Worm (Caenorhabditis elegans) whole organism, L1 larva: ENCODE data around the gene Y82E9BL.12.
"Not testable (repeated sequence)": the region's sequence is repeated elsewhere in the genome, so short reads cannot be mapped to it uniquely, and the experiment has no call there.

Source experiments
- Y116A8C.19 ChIP-seq: sonication (generic microtip); optimal IDR thresholded peaks from 2 replicates; lab custom pipeline; 2016; ENCODE audit warnings: missing compliant biosample characterization, missing genetic modification characterization, borderline replicate concordance
- ama-1 ChIP-seq: fragments of 150-350 bp; optimal IDR thresholded peaks from 2 replicates; lab custom pipeline; 2014
- ceh-63 ChIP-seq: fragments of 200-800 bp; sonication (Bioruptor generic); optimal IDR thresholded peaks from 2 replicates; lab custom pipeline; 2018; ENCODE audit warnings: mild to moderate bottlenecking, missing genetic modification characterization, missing compliant biosample characterization
- ces-1 ChIP-seq: fragments of 150-350 bp; optimal IDR thresholded peaks from 2 replicates; lab custom pipeline; 2014; ENCODE audit warnings: missing biosample characterization, missing genetic modification reagents, missing genetic modification characterization
- efl-1 ChIP-seq, 4 experiments: fragments of 150-350 bp; optimal IDR thresholded peaks in 3 of 4; peaks in 1 of 4; 1 replicate in 1 of 4; 2 replicates in 3 of 4; lab custom pipeline; 2014; ENCODE audit warnings: missing biosample characterization in 2 of 4, missing genetic modification characterization in 2 of 4, missing genetic modification reagents in 2 of 4
- efl-3 ChIP-seq: fragments of 200-800 bp; sonication (Bioruptor generic); optimal IDR thresholded peaks from 2 replicates; lab custom pipeline; 2018; ENCODE audit warnings: mild to moderate bottlenecking, missing genetic modification characterization, missing compliant biosample characterization
- egl-27 ChIP-seq, 2 experiments: fragments of 150-350 bp in 1 of 2; sonication (generic microtip); optimal IDR thresholded peaks; 3 replicates each; lab custom pipeline; 2017 to 2018; ENCODE audit warnings: missing biosample characterization in 2 of 2, missing genetic modification characterization in 2 of 2, missing genetic modification reagents in 2 of 2
- elt-3 ChIP-seq, 6 experiments: fragments of 150-350 bp in 1 of 6; sonication (generic microtip); optimal IDR thresholded peaks; 2 replicates each; lab custom pipeline; 2017 to 2018; ENCODE audit warnings: missing biosample characterization in 6 of 6, missing genetic modification characterization in 6 of 6, inconsistent platforms in 1 of 6
- ets-5 ChIP-seq: fragments of 200-800 bp; sonication (Bioruptor generic); IDR thresholded peaks from 2 replicates; pipeline ENCODE4 v1.3.6; 2022; ENCODE audit warnings: missing genetic modification characterization, missing compliant biosample characterization
- grh-1 ChIP-seq: fragments of 200-800 bp; sonication (Bioruptor generic); IDR thresholded peaks from 2 replicates; pipeline ENCODE4 v1.3.6; 2022; ENCODE audit warnings: missing genetic modification reagents, missing genetic modification characterization, missing compliant biosample characterization
- lin-35 ChIP-seq, 2 experiments: fragments of 150-350 bp; optimal IDR thresholded peaks; 2 replicates each; lab custom pipeline; 2014; ENCODE audit warnings: missing biosample characterization in 2 of 2, missing genetic modification characterization in 2 of 2, missing genetic modification reagents in 2 of 2
- mdl-1 ChIP-seq, 2 experiments: fragments of 150-350 bp; optimal IDR thresholded peaks; 2 replicates each; lab custom pipeline; 2014 to 2017; ENCODE audit warnings: missing biosample characterization in 2 of 2, missing genetic modification characterization in 2 of 2, inconsistent platforms in 1 of 2
- mef-2 ChIP-seq: fragments of 150-350 bp; optimal IDR thresholded peaks from 2 replicates; lab custom pipeline; 2014; ENCODE audit warnings: missing biosample characterization, missing genetic modification characterization
- nhr-11 ChIP-seq: fragments of 150-350 bp; optimal IDR thresholded peaks from 2 replicates; lab custom pipeline; 2014; ENCODE audit warnings: missing biosample characterization, missing genetic modification characterization
- nhr-20 ChIP-seq: sonication (generic microtip); optimal IDR thresholded peaks from 2 replicates; lab custom pipeline; 2016; ENCODE audit warnings: mild to moderate bottlenecking, missing genetic modification characterization, missing compliant biosample characterization
- nhr-84 ChIP-seq: sonication (generic microtip); optimal IDR thresholded peaks from 2 replicates; lab custom pipeline; 2017; ENCODE audit warnings: missing biosample characterization, missing genetic modification characterization
- snu-23 ChIP-seq: sonication (generic microtip); optimal IDR thresholded peaks from 2 replicates; lab custom pipeline; 2016; ENCODE audit warnings: missing genetic modification characterization, missing compliant biosample characterization
- sox-4 ChIP-seq: sonication (generic microtip); optimal IDR thresholded peaks from 2 replicates; lab custom pipeline; 2016; ENCODE audit warnings: missing genetic modification characterization, missing compliant biosample characterization
- sptf-1 ChIP-seq: fragments of 150-350 bp; optimal IDR thresholded peaks from 2 replicates; lab custom pipeline; 2014; ENCODE audit warnings: missing biosample characterization, missing genetic modification characterization
- tlp-1 ChIP-seq: fragments of 150-350 bp; optimal IDR thresholded peaks from 2 replicates; lab custom pipeline; 2014; ENCODE audit warnings: missing biosample characterization, missing genetic modification characterization
- unc-30 ChIP-seq: sonication (generic microtip); optimal IDR thresholded peaks from 2 replicates; lab custom pipeline; 2017; ENCODE audit warnings: missing biosample characterization, missing genetic modification characterization
- xbp-1 ChIP-seq: sonication (generic microtip); optimal IDR thresholded peaks from 2 replicates; lab custom pipeline; 2016; ENCODE audit warnings: missing genetic modification characterization, missing compliant biosample characterization
- zag-1 ChIP-seq: fragments of 150-350 bp; optimal IDR thresholded peaks from 2 replicates; lab custom pipeline; 2014; ENCODE audit warnings: missing biosample characterization, missing genetic modification characterization

The Y82E9BL.12 gene

ce11 chrIII:1354523-1354922 lies 45.5 kb downstream of the Y82E9BL.12 start:
- TF ChIP-seq mdl-1 (tag; optimal IDR thresholded peaks at IDR 0.05; lab: Kevin White, UChicago) (no peak), snu-23 (GFP tag; lab: Kevin White, UChicago) (no peak)

DNA sequence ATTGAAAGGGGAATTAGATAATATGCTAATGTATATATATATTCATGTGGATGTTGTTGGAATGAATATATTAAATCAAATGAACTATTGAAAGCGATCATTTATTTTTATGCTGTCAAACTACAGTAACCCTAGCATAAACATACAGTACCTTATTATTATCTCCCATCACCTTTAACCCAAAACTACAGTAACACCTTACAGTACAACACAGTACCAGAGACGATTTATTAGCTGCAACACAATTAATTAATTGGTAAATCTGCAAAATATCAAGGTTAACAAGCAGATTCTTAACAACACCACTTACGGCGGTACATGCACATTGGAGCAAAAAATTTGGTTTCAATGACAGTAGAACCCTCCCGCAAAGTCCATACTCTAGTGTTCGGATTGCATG lies 46.3 kb downstream of the Y82E9BL.12 start, which contains the start of gene Y82E9BL.1:
Y82E9BL.1 (minus strand) TSS at position 101 of the 400 bp plus-strand sequence.
- TF ChIP-seq xbp-1 (tag; lab: Kevin White, UChicago) (no peak), efl-3 (GFP tag; lab: Kevin White, UChicago) (no peak), nhr-20 (tag; lab: Kevin White, UChicago) (no peak), mdl-1 (tag; optimal IDR thresholded peaks at IDR 0.05; lab: Kevin White, UChicago) (no peak), ceh-63 (GFP tag; lab: Kevin White, UChicago) (no peak), sox-4 (tag; lab: Kevin White, UChicago) (no peak), mef-2 (tag; lab: Kevin White, UChicago) (no peak), nhr-11 (tag; lab: Kevin White, UChicago) (no peak), ama-1 (lab: Kevin White, UChicago) (no peak), efl-1 (optimal IDR thresholded peaks at IDR 0.05; lab: Kevin White, UChicago) (no peak), efl-1 (GFP tag; optimal IDR thresholded peaks at IDR 0.05 in 1 of 2; lab: Kevin White, UChicago) (no peak), egl-27 (tag; optimal IDR thresholded peaks at IDR 0.05; lab: Kevin White, UChicago) (no peak), elt-3 (tag; optimal IDR thresholded peaks at IDR 0.05; lab: Kevin White, UChicago) (no peak)
- TF ChIP-seq, all 84 proteins: peak for 0

DNA sequence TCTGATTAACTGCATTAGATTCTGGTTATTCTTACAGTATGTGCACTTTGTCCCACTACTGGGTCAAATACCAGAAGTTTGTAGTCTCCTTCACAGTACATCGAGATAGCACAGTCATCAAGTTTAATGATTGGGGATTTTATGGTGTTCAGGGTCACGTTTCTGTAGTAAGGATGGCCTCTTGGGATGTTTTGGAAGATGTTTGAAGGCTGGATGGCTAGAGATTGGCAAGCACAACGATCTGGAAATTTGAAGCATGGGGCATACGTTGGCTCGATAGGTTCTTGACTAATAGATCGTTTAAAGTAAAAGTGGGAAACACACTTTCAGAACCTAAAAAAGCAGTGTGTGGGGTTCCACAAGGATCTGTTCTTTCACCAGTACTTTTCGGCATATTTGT lies 49.0 kb downstream of the Y82E9BL.12 start, which contains the start of gene Y82E9BR.8:
Y82E9BR.8 (minus strand) TSS at position 101 of the 400 bp plus-strand sequence.
- not testable (repeated sequence) for TF ChIP-seq Y116A8C.19 (tag; lab: Kevin White, UChicago); mdl-1 (tag; optimal IDR thresholded peaks at IDR 0.05; lab: Kevin White, UChicago); ets-5 (GFP tag; lab: Robert Waterston, UW)

DNA sequence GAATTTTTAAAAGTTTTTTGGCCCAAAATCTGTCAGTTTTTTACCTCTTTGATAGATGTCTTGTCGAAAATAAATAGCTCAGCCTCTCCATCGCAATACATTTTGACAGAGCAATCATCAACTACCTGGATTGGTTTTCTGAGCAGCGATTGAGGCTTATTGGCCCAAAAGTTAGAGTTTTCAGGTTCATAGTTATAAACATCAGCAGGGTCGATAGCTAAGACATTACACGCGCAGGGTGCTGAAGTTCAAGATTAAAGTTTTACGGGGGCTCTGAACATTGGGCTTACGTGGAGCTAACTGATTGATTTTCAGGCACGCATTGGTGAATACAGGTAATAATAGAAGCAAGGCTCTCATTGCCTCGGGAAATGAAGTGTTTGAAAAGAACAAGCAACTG lies 50.7 kb downstream of the Y82E9BL.12 start, which contains the start of gene Y82E9BR.9:
Y82E9BR.9 (minus strand) TSS at position 101 of the 400 bp plus-strand sequence.
- TF ChIP-seq grh-1 (no peak), nhr-84 (tag; lab: Kevin White, UChicago) (no peak), lin-35 (GFP tag; optimal IDR thresholded peaks at IDR 0.05; lab: Kevin White, UChicago) (no peak), unc-30 (tag; lab: Kevin White, UChicago) (no peak), ces-1 (GFP tag; lab: Kevin White, UChicago) (no peak), sptf-1 (tag; lab: Kevin White, UChicago) (no peak), zag-1 (tag; lab: Kevin White, UChicago) (no peak), tlp-1 (tag; lab: Kevin White, UChicago) (no peak)
- TF ChIP-seq, all 84 proteins: peak for 0
